Worm (Caenorhabditis elegans) whole organism, L1 larva: Measurements from ENCODE around the gene ndua-1.

Source experiments
- F16B12.6 ChIP-seq: fragments of 150-350 bp; optimal IDR thresholded peaks from 2 replicates; lab custom pipeline; 2014; ENCODE audit warnings: missing biosample characterization, missing genetic modification characterization
- Y116A8C.19 ChIP-seq: sonication (generic microtip); optimal IDR thresholded peaks from 2 replicates; lab custom pipeline; 2016; ENCODE audit warnings: missing compliant biosample characterization, missing genetic modification characterization, borderline replicate concordance
- alr-1 ChIP-seq: fragments of 200-800 bp; sonication (Bioruptor generic); optimal IDR thresholded peaks from 2 replicates; lab custom pipeline; 2018; ENCODE audit warnings: borderline replicate concordance, mild to moderate bottlenecking, missing genetic modification characterization, missing compliant biosample characterization
- aly-2 ChIP-seq: fragments of 150-350 bp; optimal IDR thresholded peaks from 2 replicates; lab custom pipeline; 2014; ENCODE audit warnings: missing biosample characterization, missing genetic modification characterization
- blmp-1 ChIP-seq: fragments of 150-350 bp; optimal IDR thresholded peaks from 2 replicates; lab custom pipeline; 2014; ENCODE audit warnings: missing biosample characterization, missing genetic modification characterization
- ceh-63 ChIP-seq: fragments of 200-800 bp; sonication (Bioruptor generic); optimal IDR thresholded peaks from 2 replicates; lab custom pipeline; 2018; ENCODE audit warnings: mild to moderate bottlenecking, missing genetic modification characterization, missing compliant biosample characterization
- ceh-88 ChIP-seq: fragments of 200-800 bp; sonication (Bioruptor generic); IDR thresholded peaks from 2 replicates; pipeline ENCODE4 v1.3.6; 2022; ENCODE audit warnings: missing genetic modification characterization, missing compliant biosample characterization
- ceh-90 ChIP-seq: sonication (generic microtip); optimal IDR thresholded peaks from 2 replicates; lab custom pipeline; 2016; ENCODE audit warnings: missing genetic modification characterization, missing compliant biosample characterization
- dpl-1 ChIP-seq, 3 experiments: fragments of 150-350 bp in 2 of 3; sonication (generic microtip) in 1 of 3; optimal IDR thresholded peaks; 2 replicates each; lab custom pipeline; 2014 to 2017; ENCODE audit warnings: missing biosample characterization in 3 of 3, missing genetic modification characterization in 3 of 3, missing genetic modification reagents in 3 of 3
- dsc-1 ChIP-seq: sonication (generic microtip); optimal IDR thresholded peaks from 2 replicates; lab custom pipeline; 2016; ENCODE audit warnings: mild to moderate bottlenecking, missing genetic modification characterization, missing compliant biosample characterization
- efl-1 ChIP-seq, 4 experiments: fragments of 150-350 bp; optimal IDR thresholded peaks in 3 of 4; peaks in 1 of 4; 1 replicate in 1 of 4; 2 replicates in 3 of 4; lab custom pipeline; 2014; ENCODE audit warnings: missing biosample characterization in 2 of 4, missing genetic modification characterization in 2 of 4, missing genetic modification reagents in 2 of 4
- egl-13 ChIP-seq: sonication (generic microtip); optimal IDR thresholded peaks from 2 replicates; lab custom pipeline; 2016; ENCODE audit warnings: missing genotype, missing genetic modification reagents, missing genetic modification characterization, missing compliant biosample characterization
- egl-27 ChIP-seq, 2 experiments: fragments of 150-350 bp in 1 of 2; sonication (generic microtip); optimal IDR thresholded peaks; 3 replicates each; lab custom pipeline; 2017 to 2018; ENCODE audit warnings: missing biosample characterization in 2 of 2, missing genetic modification characterization in 2 of 2, missing genetic modification reagents in 2 of 2
- elt-2 ChIP-seq: sonication (generic microtip); optimal IDR thresholded peaks from 2 replicates; lab custom pipeline; 2016; ENCODE audit warnings: missing genetic modification characterization, mild to moderate bottlenecking, inconsistent platforms, missing compliant biosample characterization, missing genetic modification reagents
- elt-3 ChIP-seq, 6 experiments: fragments of 150-350 bp in 1 of 6; sonication (generic microtip); optimal IDR thresholded peaks; 2 replicates each; lab custom pipeline; 2017 to 2018; ENCODE audit warnings: missing biosample characterization in 6 of 6, missing genetic modification characterization in 6 of 6, inconsistent platforms in 1 of 6
- ets-5 ChIP-seq: fragments of 200-800 bp; sonication (Bioruptor generic); IDR thresholded peaks from 2 replicates; pipeline ENCODE4 v1.3.6; 2022; ENCODE audit warnings: missing genetic modification characterization, missing compliant biosample characterization
- irx-1 ChIP-seq: sonication (generic microtip); optimal IDR thresholded peaks from 2 replicates; lab custom pipeline; 2016; ENCODE audit warnings: missing genetic modification characterization, missing compliant biosample characterization
- lin-13 ChIP-seq: fragments of 150-350 bp; optimal IDR thresholded peaks from 2 replicates; lab custom pipeline; 2014; ENCODE audit warnings: missing biosample characterization, missing genetic modification reagents, missing genetic modification characterization
- lin-14 ChIP-seq: fragments of 200-800 bp; sonication (Bioruptor generic); optimal IDR thresholded peaks from 2 replicates; lab custom pipeline; 2018; ENCODE audit warnings: mild to moderate bottlenecking, missing genetic modification characterization, moderate library complexity, missing compliant biosample characterization
- lin-35 ChIP-seq, 2 experiments: fragments of 150-350 bp; optimal IDR thresholded peaks; 2 replicates each; lab custom pipeline; 2014; ENCODE audit warnings: missing biosample characterization in 2 of 2, missing genetic modification characterization in 2 of 2, missing genetic modification reagents in 2 of 2
- lsy-2 ChIP-seq, 2 experiments: fragments of 150-350 bp; optimal IDR thresholded peaks; 2 replicates each; lab custom pipeline; 2014; ENCODE audit warnings: missing biosample characterization in 2 of 2, missing genetic modification characterization in 2 of 2
- mab-9 ChIP-seq: fragments of 200-800 bp; sonication (Bioruptor generic); IDR thresholded peaks from 2 replicates; pipeline ENCODE4 v1.3.6; 2022; ENCODE audit warnings: missing genetic modification reagents, missing genetic modification characterization, missing compliant biosample characterization
- mdl-1 ChIP-seq, 2 experiments: fragments of 150-350 bp; optimal IDR thresholded peaks; 2 replicates each; lab custom pipeline; 2014 to 2017; ENCODE audit warnings: missing biosample characterization in 2 of 2, missing genetic modification characterization in 2 of 2, inconsistent platforms in 1 of 2
- mef-2 ChIP-seq: fragments of 150-350 bp; optimal IDR thresholded peaks from 2 replicates; lab custom pipeline; 2014; ENCODE audit warnings: missing biosample characterization, missing genetic modification characterization
- nhr-11 ChIP-seq: fragments of 150-350 bp; optimal IDR thresholded peaks from 2 replicates; lab custom pipeline; 2014; ENCODE audit warnings: missing biosample characterization, missing genetic modification characterization
- nhr-20 ChIP-seq: sonication (generic microtip); optimal IDR thresholded peaks from 2 replicates; lab custom pipeline; 2016; ENCODE audit warnings: mild to moderate bottlenecking, missing genetic modification characterization, missing compliant biosample characterization
- nhr-28 ChIP-seq: fragments of 150-350 bp; optimal IDR thresholded peaks from 2 replicates; lab custom pipeline; 2014; ENCODE audit warnings: missing biosample characterization, missing genetic modification characterization
- nhr-47 ChIP-seq: sonication (generic microtip); optimal IDR thresholded peaks from 2 replicates; lab custom pipeline; 2016; ENCODE audit warnings: mild to moderate bottlenecking, missing genetic modification characterization, moderate library complexity, missing compliant biosample characterization
- nhr-71 ChIP-seq: sonication (generic microtip); optimal IDR thresholded peaks from 2 replicates; lab custom pipeline; 2016; ENCODE audit warnings: mild to moderate bottlenecking, missing genetic modification characterization, moderate library complexity, missing compliant biosample characterization
- nhr-85 ChIP-seq: sonication (generic microtip); peaks from one replicate; lab custom pipeline; 2016; ENCODE audit warnings: missing genetic modification characterization, inconsistent platforms, missing compliant biosample characterization
- skn-1 ChIP-seq: fragments of 150-350 bp; optimal IDR thresholded peaks from 2 replicates; lab custom pipeline; 2014; ENCODE audit warnings: missing biosample characterization, missing genetic modification characterization
- snpc-4 ChIP-seq: fragments of 150-350 bp; optimal IDR thresholded peaks from 2 replicates; lab custom pipeline; 2014; ENCODE audit warnings: missing biosample characterization, missing genetic modification characterization
- snu-23 ChIP-seq: sonication (generic microtip); optimal IDR thresholded peaks from 2 replicates; lab custom pipeline; 2016; ENCODE audit warnings: missing genetic modification characterization, missing compliant biosample characterization
- sox-4 ChIP-seq: sonication (generic microtip); optimal IDR thresholded peaks from 2 replicates; lab custom pipeline; 2016; ENCODE audit warnings: missing genetic modification characterization, missing compliant biosample characterization
- sup-37 ChIP-seq: fragments of 200-800 bp; sonication (Bioruptor generic); optimal IDR thresholded peaks from 2 replicates; lab custom pipeline; 2018; ENCODE audit warnings: mild to moderate bottlenecking, missing genetic modification characterization, missing compliant biosample characterization
- swsn-7 ChIP-seq: sonication (generic microtip); optimal IDR thresholded peaks from 2 replicates; lab custom pipeline; 2016; ENCODE audit warnings: missing genetic modification characterization, missing compliant biosample characterization
- tbx-2 ChIP-seq: sonication (generic microtip); optimal IDR thresholded peaks from 2 replicates; lab custom pipeline; 2016; ENCODE audit warnings: missing genetic modification characterization, missing compliant biosample characterization
- unc-30 ChIP-seq: sonication (generic microtip); optimal IDR thresholded peaks from 2 replicates; lab custom pipeline; 2017; ENCODE audit warnings: missing biosample characterization, missing genetic modification characterization
- unc-62 ChIP-seq: fragments of 150-350 bp; optimal IDR thresholded peaks from 2 replicates; lab custom pipeline; 2014; ENCODE audit warnings: missing biosample characterization, missing genetic modification reagents, missing genetic modification characterization
- unc-98 ChIP-seq: fragments of 200-800 bp; sonication (Bioruptor generic); IDR thresholded peaks from 2 replicates; pipeline ENCODE4 v1.3.6; 2022; ENCODE audit warnings: missing genetic modification characterization, missing compliant biosample characterization

ndua-1 gene

ce11 chrV:20832554-20832963 lies 19.1 kb downstream of the ndua-1 start (continued):
- TF ChIP-seq alr-1 = no peak
- TF ChIP-seq sox-4 (tag; lab: Kevin White, UChicago) = no peak
- peak; percentile 4 for TF ChIP-seq egl-13 (tag; lab: Kevin White, UChicago)
- TF ChIP-seq ceh-63 (GFP tag; lab: Kevin White, UChicago) = no peak
- TF ChIP-seq nhr-71 = peak; percentile 54
- TF ChIP-seq F16B12.6 (tag; lab: Kevin White, UChicago) = no peak
- peak; percentile 34 for TF ChIP-seq tbx-2 (tag; lab: Kevin White, UChicago)
- TF ChIP-seq ets-5 (GFP tag; lab: Robert Waterston, UW) = no peak
- peak; percentile 74 for TF ChIP-seq unc-98 (GFP tag; lab: Robert Waterston, UW)
- TF ChIP-seq unc-30 (tag; lab: Kevin White, UChicago) = no peak
- no peak for TF ChIP-seq mab-9 (GFP tag; lab: Robert Waterston, UW)
- TF ChIP-seq mef-2 (tag; lab: Kevin White, UChicago) = no peak
- TF ChIP-seq efl-1 (optimal IDR thresholded peaks at IDR 0.05; lab: Kevin White, UChicago) = peak in 1 of 2 experiments; percentile 8
- TF ChIP-seq efl-1 (GFP tag; optimal IDR thresholded peaks at IDR 0.05 in 1 of 2; lab: Kevin White, UChicago) = peak in 1 of 2 experiments; percentile 6
- no peak for TF ChIP-seq lin-13 (GFP tag; lab: Kevin White, UChicago)
- TF ChIP-seq lsy-2 (tag; optimal IDR thresholded peaks at IDR 0.05; lab: Kevin White, UChicago) = peak in 1 of 2 experiments; percentile 53
- no peak for TF ChIP-seq unc-62 (GFP tag; lab: Kevin White, UChicago)
- TF ChIP-seq skn-1 = no peak
- TF ChIP-seq blmp-1 = no peak
- no peak for TF ChIP-seq elt-2
- peak; percentile 58 for TF ChIP-seq nhr-47

ce11 chrV:20831867-20832266 lies 19.8 kb downstream of the ndua-1 start:
- TF ChIP-seq nhr-20 (tag; lab: Kevin White, UChicago) (peak; percentile 4), lin-14 (GFP tag; lab: Kevin White, UChicago) (peak; percentile 21), nhr-85 (tag; lab: Kevin White, UChicago) (peak; percentile 34), sup-37 (GFP tag; lab: Kevin White, UChicago) (no peak), ceh-90 (tag; lab: Kevin White, UChicago) (no peak), lsy-2 (tag; optimal IDR thresholded peaks at IDR 0.05; lab: Kevin White, UChicago) (peak in 1 of 2 experiments; percentile 31), nhr-11 (tag; lab: Kevin White, UChicago) (no peak), elt-2 (peak; percentile 40), blmp-1 (peak; percentile 58), lin-35 (GFP tag; optimal IDR thresholded peaks at IDR 0.05; lab: Kevin White, UChicago) (peak in 1 of 2 experiments; percentile 32), swsn-7 (tag; lab: Kevin White, UChicago) (no peak), Y116A8C.19 (tag; lab: Kevin White, UChicago) (no peak), snu-23 (GFP tag; lab: Kevin White, UChicago) (peak; percentile 16), dsc-1 (tag; lab: Kevin White, UChicago) (no peak), snpc-4 (tag; lab: Kevin White, UChicago) (no peak), mdl-1 (tag; optimal IDR thresholded peaks at IDR 0.05; lab: Kevin White, UChicago) (peak in 1 of 2 experiments; percentile 18)

- no peak for TF ChIP-seq aly-2 (tag; lab: Kevin White, UChicago)
- no peak for TF ChIP-seq elt-3 (tag; optimal IDR thresholded peaks at IDR 0.05; lab: Kevin White, UChicago)
- no peak for TF ChIP-seq lin-14 (GFP tag; lab: Kevin White, UChicago)
- no peak for TF ChIP-seq F16B12.6 (tag; lab: Kevin White, UChicago)
- no peak for TF ChIP-seq lin-13 (GFP tag; lab: Kevin White, UChicago)
- TF ChIP-seq nhr-20 (tag; lab: Kevin White, UChicago) = no peak
- TF ChIP-seq egl-27 (tag; optimal IDR thresholded peaks at IDR 0.05; lab: Kevin White, UChicago) = no peak
- no peak for TF ChIP-seq nhr-28
- TF ChIP-seq skn-1 = no peak
- TF ChIP-seq ceh-88 (GFP tag; lab: Robert Waterston, UW) = no peak
- no peak for TF ChIP-seq irx-1 (tag; lab: Kevin White, UChicago)
- TF ChIP-seq dpl-1 (GFP tag; optimal IDR thresholded peaks at IDR 0.05; lab: Kevin White, UChicago) = no peak
- TF ChIP-seq, all 84 proteins: peak for 0
These were observed 21.3 kb downstream of the ndua-1 start for ce11 chrV:20830409-20830808.
